Fruit fly (Drosophila melanogaster) whole organism, embryonic: ENCODE results near the gene CG4701.

ENCODE experiments used
- Adf1 ChIP-seq: fragments of 200-800 bp; sonication (Bioruptor generic); IDR thresholded peaks from 2 replicates; pipeline ENCODE4 v1.3.6; 2022; ENCODE audit warnings: missing biosample characterization, missing genetic modification characterization
- CG10462 ChIP-seq: fragments of 200-800 bp; sonication (Bioruptor generic); optimal IDR thresholded peaks from 2 replicates; lab custom pipeline; 2016; ENCODE audit warnings: missing biosample characterization, missing genetic modification characterization
- CG11696 ChIP-seq: fragments of 200-800 bp; sonication (Bioruptor generic); IDR thresholded peaks from 2 replicates; pipeline ENCODE4 v1.3.6; 2022; ENCODE audit warnings: missing biosample characterization, missing genetic modification characterization
- CG1529 ChIP-seq: fragments of 200-800 bp; sonication (Bioruptor generic); optimal IDR thresholded peaks from 3 replicates; lab custom pipeline; 2018; ENCODE audit warnings: missing biosample characterization, missing genetic modification characterization
- CG17568 ChIP-seq: fragments of 200-800 bp; sonication (Bioruptor generic); optimal IDR thresholded peaks from 2 replicates; lab custom pipeline; 2018; ENCODE audit warnings: missing biosample characterization, mild to moderate bottlenecking, missing genetic modification characterization, moderate library complexity
- CG1832 ChIP-seq: fragments of 200-800 bp; sonication (Bioruptor generic); optimal IDR thresholded peaks from 2 replicates; lab custom pipeline; 2017; ENCODE audit warnings: missing biosample characterization, mild to moderate bottlenecking, missing genetic modification characterization, inconsistent platforms
- CG2116 ChIP-seq: fragments of 200-800 bp; sonication (Bioruptor generic); optimal IDR thresholded peaks from 3 replicates; lab custom pipeline; 2018; ENCODE audit warnings: missing biosample characterization, mild to moderate bottlenecking, missing genetic modification characterization
- CG30020 ChIP-seq: fragments of 200-800 bp; optimal IDR thresholded peaks from 2 replicates; lab custom pipeline; 2019; ENCODE audit warnings: missing biosample characterization, mild to moderate bottlenecking, missing genetic modification characterization, moderate library complexity
- CG3163 ChIP-seq: fragments of 200-800 bp; sonication (Bioruptor generic); optimal IDR thresholded peaks from 3 replicates; lab custom pipeline; 2016; ENCODE audit warnings: missing biosample characterization, missing genetic modification characterization
- CG34422 ChIP-seq: fragments of 200-800 bp; sonication (Bioruptor generic); IDR thresholded peaks from 3 replicates; pipeline ENCODE4 v1.3.6; 2022; ENCODE audit warnings: missing biosample characterization, missing genetic modification characterization
- CG4424 ChIP-seq: fragments of 200-800 bp; sonication (Bioruptor generic); optimal IDR thresholded peaks from 3 replicates; lab custom pipeline; 2016; ENCODE audit warnings: missing biosample characterization, missing genetic modification characterization
- CG4854 ChIP-seq: fragments of 200-800 bp; sonication (Bioruptor generic); optimal IDR thresholded peaks from 2 replicates; lab custom pipeline; 2016; ENCODE audit warnings: missing biosample characterization, missing genetic modification characterization, inconsistent platforms
- CG7963 ChIP-seq: fragments of 200-800 bp; sonication (Bioruptor generic); IDR thresholded peaks from 3 replicates; pipeline ENCODE4 v1.3.6; 2022; ENCODE audit warnings: missing biosample characterization, missing genetic modification characterization; ENCODE audit not compliant: partially characterized antibody
- CG8089 ChIP-seq: fragments of 200-800 bp; sonication (Bioruptor generic); optimal IDR thresholded peaks from 3 replicates; lab custom pipeline; 2016; ENCODE audit warnings: missing biosample characterization, missing genetic modification characterization
- CG8388 ChIP-seq: fragments of 200-800 bp; sonication (Bioruptor generic); optimal IDR thresholded peaks from 2 replicates; lab custom pipeline; 2019; ENCODE audit warnings: missing biosample characterization, mild to moderate bottlenecking, missing genetic modification characterization, moderate library complexity
- Deaf1 ChIP-seq: fragments of 200-800 bp; optimal IDR thresholded peaks from 3 replicates; lab custom pipeline; 2019; ENCODE audit warnings: missing biosample characterization, mild to moderate bottlenecking, missing genetic modification characterization, moderate library complexity
- Ets65A ChIP-seq: fragments of 200-800 bp; sonication (Bioruptor generic); peaks from one replicate; lab custom pipeline; 2016; ENCODE audit warnings: missing biosample characterization, missing genetic modification characterization
- HLH3B ChIP-seq: fragments of 200-800 bp; sonication (Bioruptor generic); IDR thresholded peaks from 2 replicates; pipeline ENCODE4 v1.3.6; 2022; ENCODE audit warnings: missing biosample characterization, missing genetic modification characterization
- HLH54F ChIP-seq: fragments of 200-800 bp; sonication (Bioruptor generic); optimal IDR thresholded peaks from 3 replicates; lab custom pipeline; 2016; ENCODE audit warnings: missing biosample characterization, missing genetic modification characterization
- Hsf ChIP-seq: fragments of 200-800 bp; sonication (Bioruptor generic); optimal IDR thresholded peaks from 3 replicates; lab custom pipeline; 2016; ENCODE audit warnings: missing biosample characterization, missing genetic modification characterization
- Kr ChIP-seq: fragments of 200-800 bp; sonication (Bioruptor generic); optimal IDR thresholded peaks from 2 replicates; lab custom pipeline; 2017; ENCODE audit warnings: missing biosample characterization, mild to moderate bottlenecking, missing genetic modification characterization
- Mrtf ChIP-seq: fragments of 200-800 bp; sonication (Bioruptor generic); IDR thresholded peaks from 3 replicates; pipeline ENCODE4 v1.3.6; 2022; ENCODE audit warnings: missing biosample characterization, missing genetic modification characterization
- Rfx ChIP-seq: fragments of 200-800 bp; sonication (Bioruptor generic); IDR thresholded peaks from 2 replicates; pipeline ENCODE4 v1.3.6; 2022; ENCODE audit warnings: missing biosample characterization, missing genetic modification characterization
- Sry-β ChIP-seq: fragments of 200-800 bp; sonication (Bioruptor generic); optimal IDR thresholded peaks from 2 replicates; lab custom pipeline; 2018; ENCODE audit warnings: missing biosample characterization, mild to moderate bottlenecking, missing genetic modification characterization, moderate library complexity
- Trl ChIP-seq, 3 experiments: fragments of >200 bp in 2 of 3; fragments of 200-800 bp in 1 of 3; sonication (Bioruptor generic) in 1 of 3; optimal IDR thresholded peaks; 2 replicates in 1 of 3; 3 replicates in 2 of 3; lab custom pipeline; 2016 to 2017; ENCODE audit warnings: missing biosample characterization in 1 of 3, missing genetic modification characterization in 1 of 3
- abd-A ChIP-seq: fragments of 200-800 bp; sonication (Bioruptor generic); optimal IDR thresholded peaks from 3 replicates; lab custom pipeline; 2019; ENCODE audit warnings: missing biosample characterization, mild to moderate bottlenecking, missing genetic modification characterization, moderate library complexity
- bcd ChIP-seq: fragments of 200-800 bp; sonication (Bioruptor generic); optimal IDR thresholded peaks from 2 replicates; lab custom pipeline; 2017; ENCODE audit warnings: missing biosample characterization, mild to moderate bottlenecking, missing genetic modification characterization
- bigmax ChIP-seq: fragments of 200-800 bp; sonication (Bioruptor generic); optimal IDR thresholded peaks from 2 replicates; lab custom pipeline; 2018; ENCODE audit warnings: missing biosample characterization, mild to moderate bottlenecking, missing genetic modification characterization
- bowl ChIP-seq: fragments of 200-800 bp; sonication (Bioruptor generic); IDR thresholded peaks from 2 replicates; pipeline ENCODE4 v1.3.6; 2022; ENCODE audit warnings: missing biosample characterization, missing genetic modification characterization
- chif ChIP-seq, 2 experiments: fragments of 200-800 bp; sonication (Bioruptor generic); optimal IDR thresholded peaks; 3 replicates each; lab custom pipeline; 2016; ENCODE audit warnings: missing biosample characterization in 2 of 2, missing genetic modification characterization in 2 of 2
- crc ChIP-seq: fragments of 200-800 bp; sonication (Bioruptor generic); optimal IDR thresholded peaks from 2 replicates; lab custom pipeline; 2016; ENCODE audit warnings: missing biosample characterization, missing genetic modification characterization
- croc ChIP-seq: fragments of 200-800 bp; sonication (Bioruptor generic); conservative IDR thresholded peaks from 3 replicates; pipeline ENCODE4 v1.3.6; 2022; ENCODE audit warnings: missing biosample characterization, missing genetic modification characterization
- exex ChIP-seq: fragments of 200-800 bp; sonication (Bioruptor generic); optimal IDR thresholded peaks from 4 replicates; lab custom pipeline; 2018; ENCODE audit warnings: missing biosample characterization, mild to moderate bottlenecking, missing genetic modification characterization, moderate library complexity
- fu2 ChIP-seq: fragments of 200-800 bp; sonication (Bioruptor generic); optimal IDR thresholded peaks from 2 replicates; lab custom pipeline; 2016; ENCODE audit warnings: missing biosample characterization, missing genetic modification characterization
- gce ChIP-seq: fragments of 200-800 bp; sonication (Bioruptor generic); IDR thresholded peaks from 3 replicates; pipeline ENCODE4 v1.3.6; 2022; ENCODE audit warnings: missing biosample characterization, missing genetic modification characterization
- gcm ChIP-seq: fragments of 200-800 bp; sonication (Bioruptor generic); optimal IDR thresholded peaks from 2 replicates; lab custom pipeline; 2019; ENCODE audit warnings: missing biosample characterization, mild to moderate bottlenecking, missing genetic modification characterization, moderate library complexity
- hbn ChIP-seq: fragments of 200-800 bp; sonication (Bioruptor generic); IDR thresholded peaks from 2 replicates; pipeline ENCODE4 v1.3.6; 2022; ENCODE audit warnings: missing biosample characterization, missing genetic modification characterization; ENCODE audit not compliant: partially characterized antibody
- ken ChIP-seq: fragments of 200-800 bp; sonication (Bioruptor generic); IDR thresholded peaks from 3 replicates; pipeline ENCODE4 v1.3.6; 2022; ENCODE audit warnings: missing biosample characterization, missing genetic modification characterization
- lbe ChIP-seq: fragments of 200-800 bp; sonication (Bioruptor generic); optimal IDR thresholded peaks from 2 replicates; lab custom pipeline; 2016; ENCODE audit warnings: missing biosample characterization, mild to moderate bottlenecking, missing genetic modification characterization
- org-1 ChIP-seq: fragments of 200-800 bp; sonication (Bioruptor generic); optimal IDR thresholded peaks from 2 replicates; lab custom pipeline; 2017; ENCODE audit warnings: missing biosample characterization, missing genetic modification characterization
- scrt ChIP-seq: fragments of 200-800 bp; sonication (Bioruptor generic); optimal IDR thresholded peaks from 2 replicates; lab custom pipeline; 2018; ENCODE audit warnings: missing biosample characterization, mild to moderate bottlenecking, missing genetic modification characterization, moderate library complexity
- sens-2 ChIP-seq: fragments of 200-800 bp; sonication (Bioruptor generic); IDR thresholded peaks from 2 replicates; pipeline ENCODE4 v1.3.6; 2022; ENCODE audit warnings: missing biosample characterization, missing genetic modification characterization
- slbo ChIP-seq: fragments of 200-800 bp; sonication (Bioruptor generic); IDR thresholded peaks from 2 replicates; pipeline ENCODE4 v1.3.6; 2022; ENCODE audit warnings: missing biosample characterization, missing genetic modification characterization

Gene CG4701

DNA sequence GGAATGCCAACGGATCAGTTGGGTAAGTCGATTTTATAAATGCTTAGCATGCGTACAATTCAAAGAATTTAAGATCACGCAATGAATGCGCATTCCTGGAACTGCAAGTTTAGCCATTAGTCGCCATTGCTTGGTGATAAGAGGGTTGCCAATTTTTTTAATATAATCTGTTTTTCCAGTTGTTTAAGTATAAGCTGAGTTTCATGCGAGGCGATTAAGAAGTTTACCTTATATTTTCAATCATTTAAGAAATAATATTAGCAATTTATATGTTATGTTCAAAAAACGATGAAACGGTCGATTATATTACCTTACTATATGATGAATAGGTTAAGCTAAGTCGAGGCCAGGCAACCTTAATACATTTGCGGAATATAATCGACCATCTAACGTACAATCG lies 30.8 kb downstream of the CG4701 start, which contains the start of gene CG18420:
Gene CG18420 (minus strand): TSS at position 101 of the 400 bp plus-strand sequence.
- TF ChIP-seq HLH3B: no peak
- no peak for TF ChIP-seq CG11696 (GFP tag; lab: Robert Waterston, UW)
- no peak for TF ChIP-seq Deaf1 (tag; lab: Kevin White, UChicago)
- no peak for TF ChIP-seq org-1 (GFP tag; lab: Kevin White, UChicago)
- no peak for TF ChIP-seq slbo (GFP tag; lab: Robert Waterston, UW)
- no peak for TF ChIP-seq Rfx (GFP tag; lab: Robert Waterston, UW)
- TF ChIP-seq CG8388: no peak
- TF ChIP-seq CG2116 (GFP tag; lab: Kevin White, UChicago): no peak
- no peak for TF ChIP-seq lbe (GFP tag; lab: Kevin White, UChicago)
- TF ChIP-seq CG7963: no peak
- TF ChIP-seq Adf1 (GFP tag; lab: Robert Waterston, UW): no peak
- no peak for TF ChIP-seq bigmax (GFP tag; lab: Kevin White, UChicago)
- no peak for TF ChIP-seq CG34422 (GFP tag; lab: Robert Waterston, UW)
- no peak for TF ChIP-seq CG10462 (GFP tag; lab: Kevin White, UChicago)
- TF ChIP-seq CG30020 (tag; lab: Kevin White, UChicago): no peak
- TF ChIP-seq Ets65A (GFP tag; lab: Kevin White, UChicago): no peak
- TF ChIP-seq croc (GFP tag; lab: Robert Waterston, UW): no peak
- TF ChIP-seq CG4424 (GFP tag; lab: Kevin White, UChicago): no peak
- TF ChIP-seq CG8089 (GFP tag; lab: Kevin White, UChicago): no peak
- TF ChIP-seq fu2 (GFP tag; lab: Kevin White, UChicago): no peak

dm6 chr2L:14797554-14797953 lies 31.8 kb downstream of the CG4701 start:
- TF ChIP-seq bcd (GFP tag; lab: Kevin White, UChicago) (no peak), crc (no peak), CG3163 (GFP tag; lab: Kevin White, UChicago) (peak; percentile 47), scrt (peak; percentile 17), Deaf1 (tag; lab: Kevin White, UChicago) (peak; percentile 85), Trl (optimal IDR thresholded peaks at IDR 0.05; lab: Kevin White, UChicago) (peak; percentile 24 to 69), Trl (GFP tag; optimal IDR thresholded peaks at IDR 0.05; lab: Kevin White, UChicago) (no peak)

dm6 chr2L:14802034-14802433 lies 36.3 kb downstream of the CG4701 start, which contains the start of gene CG33308:
Gene CG33308 (plus strand): TSS chr2L:14802334.
- TF ChIP-seq chif (GFP tag; optimal IDR thresholded peaks at IDR 0.05; lab: Kevin White, UChicago) (no peak), bowl (GFP tag; lab: Robert Waterston, UW) (no peak), CG1832 (no peak), exex (no peak), Sry-β (GFP tag; lab: Kevin White, UChicago) (no peak), gcm (GFP tag; lab: Kevin White, UChicago) (no peak), CG1529 (GFP tag; lab: Kevin White, UChicago) (no peak), Kr (GFP tag; lab: Kevin White, UChicago) (no peak), sens-2 (GFP tag; lab: Robert Waterston, UW) (no peak), Mrtf (GFP tag; lab: Robert Waterston, UW) (no peak), CG4854 (GFP tag; lab: Kevin White, UChicago) (no peak), HLH54F (GFP tag; lab: Kevin White, UChicago) (no peak), Hsf (GFP tag; lab: Kevin White, UChicago) (no peak), hbn (GFP tag; lab: Robert Waterston, UW) (no peak), ken (GFP tag; lab: Robert Waterston, UW) (no peak), gce (no peak), abd-A (tag; lab: Kevin White, UChicago) (no peak), CG17568 (GFP tag; lab: Kevin White, UChicago) (no peak)
- TF ChIP-seq, all 482 proteins: peak for 0
